Worm (Caenorhabditis elegans): ENCODE results near the gene crn-7.

crn-7 gene

DNA sequence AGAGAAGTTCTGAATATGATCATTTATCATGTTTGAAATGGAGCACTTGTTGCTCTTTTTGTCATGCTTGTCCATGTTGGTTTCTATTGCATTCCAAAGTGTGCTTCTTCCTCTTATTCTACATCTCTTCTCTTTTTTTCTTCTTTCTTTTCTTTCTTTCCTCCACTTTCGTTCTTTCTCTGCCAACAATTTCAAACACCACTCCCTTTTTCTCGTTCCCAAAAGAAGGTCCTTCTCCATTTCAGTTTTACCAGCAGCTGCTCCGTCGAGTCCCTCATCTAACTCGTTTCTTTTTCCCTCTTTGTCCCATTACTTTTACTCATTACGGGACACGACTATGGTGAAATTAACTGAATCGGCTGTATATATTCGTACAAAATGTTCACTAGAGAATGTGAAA, 13.4 kb upstream of the crn-7 start, which contains the start of gene F09G8.5 (continued):
- no peak for TF ChIP-seq ama-1 (optimal IDR thresholded peaks at IDR 0.05)
- TF ChIP-seq dve-1 (tag; optimal IDR thresholded peaks at IDR 0.05; ENCODE audit: insufficient read depth) = no peak

- TF ChIP-seq zag-1 (tag; optimal IDR thresholded peaks at IDR 0.05) = no peak
- TF ChIP-seq ceh-62 (tag; optimal IDR thresholded peaks at IDR 0.05) = no peak
- TF ChIP-seq tra-1 (GFP tag; IDR thresholded peaks at IDR 0.05) = no peak
- TF ChIP-seq Y75B8A.6 (GFP tag; IDR thresholded peaks at IDR 0.05) = no peak
- no peak for TF ChIP-seq daf-16 (GFP tag; optimal IDR thresholded peaks at IDR 0.05)
- no peak for TF ChIP-seq daf-16 (tag; optimal IDR thresholded peaks at IDR 0.05)
- TF ChIP-seq nhr-6 (tag; optimal IDR thresholded peaks at IDR 0.05) = no peak
- TF ChIP-seq mxl-3 (GFP tag; optimal IDR thresholded peaks at IDR 0.05) = no peak
- TF ChIP-seq nhr-48 (tag; optimal IDR thresholded peaks at IDR 0.05) = no peak
- TF ChIP-seq ZK546.5 (tag; optimal IDR thresholded peaks at IDR 0.05) = no peak
- TF ChIP-seq daf-12 (tag; optimal IDR thresholded peaks at IDR 0.05) = no peak
Measured at ce11 chrIII:8258045-8258444, 10.3 kb upstream of the crn-7 start, which contains the start of gene ncr-2. TSS of gene ncr-2 (plus strand) at chrIII:8258345.

ce11 chrIII:8262599-8262998, 5.7 kb upstream of the crn-7 start:
- TF ChIP-seq dmd-8 (GFP tag; IDR thresholded peaks at IDR 0.05) (no peak), ctbp-1 (GFP tag; IDR thresholded peaks at IDR 0.05) (no peak), ceh-28 (tag; optimal IDR thresholded peaks at IDR 0.05) (no peak), pqm-1 (tag; optimal IDR thresholded peaks at IDR 0.05) (no peak), zip-2 (tag; optimal IDR thresholded peaks at IDR 0.05) (no peak), mes-2 (tag; optimal IDR thresholded peaks at IDR 0.05; ENCODE audit: poor library complexity, severe bottlenecking) (peak; percentile 10), lin-38 (GFP tag; IDR thresholded peaks at IDR 0.05) (0 out of 2 replicates have a peak, but pooled peaks have one; percentile 15), spr-3 (GFP tag; optimal IDR thresholded peaks at IDR 0.05) (no peak), nhr-76 (tag; optimal IDR thresholded peaks at IDR 0.05) (no peak), saeg-2 (GFP tag; IDR thresholded peaks at IDR 0.05) (no peak), daf-8 (GFP tag; IDR thresholded peaks at IDR 0.05) (no peak), sdz-12 (GFP tag; optimal IDR thresholded peaks at IDR 0.05) (peak; percentile 51), egl-43 (GFP tag; IDR thresholded peaks at IDR 0.05) (0 out of 2 replicates have a peak, but pooled peaks have one; percentile 17), set-16 (GFP tag; IDR thresholded peaks at IDR 0.05) (peak; percentile 98), cey-2 (tag; optimal IDR thresholded peaks at IDR 0.05; ENCODE audit: borderline replicate concordance, insufficient read depth) (no peak)

- TF ChIP-seq egl-27 (tag; optimal IDR thresholded peaks at IDR 0.05) (no peak), ctbp-1 (GFP tag; IDR thresholded peaks at IDR 0.05) (no peak), nhr-28 (tag; optimal IDR thresholded peaks at IDR 0.05) (peak; percentile 37), unc-62 (GFP tag; optimal IDR thresholded peaks at IDR 0.05 in 1 of 2) (peak in 1 of 2 experiments; percentile 23), unc-62 (tag; optimal IDR thresholded peaks at IDR 0.05) (no peak), zag-1 (tag; optimal IDR thresholded peaks at IDR 0.05) (no peak), unc-130 (GFP tag; optimal IDR thresholded peaks at IDR 0.05) (no peak)
Measured at ce11 chrIII:8263377-8263776, 5.0 kb upstream of the crn-7 start, which contains the start of gene col-91. TSS of gene col-91 (minus strand) at chrIII:8263664.

DNA sequence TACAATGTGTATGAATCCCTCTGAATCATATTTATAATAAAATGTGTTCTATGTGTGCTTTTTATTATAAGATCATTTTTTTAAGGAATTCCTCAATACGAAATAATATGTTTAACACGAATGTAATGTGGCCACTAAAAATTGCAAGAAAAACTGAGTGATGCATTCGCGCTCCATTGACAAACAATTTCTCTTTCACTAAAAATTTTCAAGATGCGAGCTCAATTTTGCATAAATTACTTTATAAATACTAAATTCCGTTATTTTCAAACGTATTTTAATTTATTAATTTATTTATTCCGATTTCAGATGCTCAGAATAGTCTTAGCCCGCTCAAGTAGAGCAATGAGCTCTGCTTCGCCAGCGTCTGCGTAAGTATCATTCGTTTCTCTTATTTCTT, 2.6 kb upstream of the crn-7 start, which contains the start of gene mrps-9:
TSS of gene mrps-9 (plus strand) at position 310 of the 400 bp plus-strand sequence.
- TF ChIP-seq T20F7.1 (GFP tag; optimal IDR thresholded peaks at IDR 0.05) (peak; percentile 29), lin-38 (GFP tag; IDR thresholded peaks at IDR 0.05) (peak; percentile 94), mxl-3 (GFP tag; optimal IDR thresholded peaks at IDR 0.05) (no peak), mes-2 (tag; optimal IDR thresholded peaks at IDR 0.05; ENCODE audit: poor library complexity, severe bottlenecking) (peak; percentile 61), hlh-30 (tag; optimal IDR thresholded peaks at IDR 0.05; ENCODE audit: insufficient read depth) (peak; percentile 2), ceh-32 (tag; optimal IDR thresholded peaks at IDR 0.05; ENCODE audit: poor library complexity) (no peak), dpl-1 (GFP tag; optimal IDR thresholded peaks at IDR 0.05) (peak; percentile 31)

All from whole organism, L4 larva.